Worm (Caenorhabditis elegans): ENCODE data around the gene idpp-1.

DNA sequence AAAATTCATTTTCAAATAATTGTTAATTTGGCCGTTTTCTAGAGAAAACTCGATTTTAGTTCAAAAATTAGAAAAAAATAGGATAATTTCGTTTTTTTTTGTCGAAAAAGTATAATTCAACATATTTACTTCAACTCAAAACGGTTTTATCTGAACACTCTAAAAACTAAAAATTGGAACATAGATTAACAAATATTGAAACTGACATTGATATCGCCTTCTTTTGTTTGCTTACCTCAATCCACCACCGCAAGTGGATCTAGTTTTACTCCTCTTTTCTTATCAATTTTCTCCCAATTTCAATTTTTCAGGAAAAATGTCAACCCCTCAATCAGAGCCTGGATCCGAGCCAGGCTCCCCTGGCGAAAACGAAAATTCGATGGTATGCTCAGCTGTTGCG lies 24.4 kb downstream of the idpp-1 start, which contains the start of gene ptl-1:
- TF ChIP-seq tbx-11 (GFP tag; IDR thresholded peaks at IDR 0.05) (no peak), flt-1 (GFP tag; IDR thresholded peaks at IDR 0.05) (no peak), B0310.2 (tag; optimal IDR thresholded peaks at IDR 0.05) (no peak), ama-1 (optimal IDR thresholded peaks at IDR 0.05) (no peak), hmbx-1 (tag; optimal IDR thresholded peaks at IDR 0.05) (no peak)
